Worm (Caenorhabditis elegans): Measurements from ENCODE around the gene ceh-43.

ce11 chrIII:4453301-4453700 is 3.6 kb upstream of the ceh-43 start:
- TF ChIP-seq unc-62 (GFP tag; optimal IDR thresholded peaks at IDR 0.05) (no peak), lin-39 (tag; optimal IDR thresholded peaks at IDR 0.05) (no peak), elt-3 (tag; optimal IDR thresholded peaks at IDR 0.05) (no peak), nhr-21 (tag; optimal IDR thresholded peaks at IDR 0.05) (no peak), nhr-11 (tag; optimal IDR thresholded peaks at IDR 0.05) (no peak), nhr-12 (tag; optimal IDR thresholded peaks at IDR 0.05) (no peak), alr-1 (tag; optimal IDR thresholded peaks at IDR 0.05) (no peak)

Data from whole organism, L2 larva.